Worm (Caenorhabditis elegans) whole organism, L3 larva: ENCODE results near the gene ndus-8.

ENCODE experiments used
- ZK546.5 ChIP-seq: sonication (generic microtip); optimal IDR thresholded peaks from 2 replicates; lab custom pipeline; 2017; ENCODE audit warnings: missing biosample characterization, missing genetic modification characterization
- aly-2 ChIP-seq: fragments of 150-350 bp; optimal IDR thresholded peaks from 2 replicates; lab custom pipeline; 2014; ENCODE audit warnings: missing biosample characterization, missing genetic modification characterization
- ama-1 ChIP-seq: fragments of 150-350 bp; optimal IDR thresholded peaks from 2 replicates; lab custom pipeline; 2018
- ceh-16 ChIP-seq: sonication (generic microtip); optimal IDR thresholded peaks from 2 replicates; lab custom pipeline; 2017; ENCODE audit warnings: missing biosample characterization, missing genetic modification characterization
- ceh-28 ChIP-seq: fragments of 150-350 bp; optimal IDR thresholded peaks from 2 replicates; lab custom pipeline; 2014; ENCODE audit warnings: missing biosample characterization, missing genetic modification reagents, missing genetic modification characterization
- ceh-9 ChIP-seq: sonication (generic microtip); optimal IDR thresholded peaks from 2 replicates; lab custom pipeline; 2018; ENCODE audit warnings: missing biosample characterization, missing genetic modification characterization
- daf-12 ChIP-seq: fragments of 150-350 bp; optimal IDR thresholded peaks from 2 replicates; lab custom pipeline; 2014; ENCODE audit warnings: missing biosample characterization, missing genetic modification reagents, missing genetic modification characterization
- egl-27 ChIP-seq: sonication (generic microtip); optimal IDR thresholded peaks from 4 replicates; lab custom pipeline; 2017; ENCODE audit warnings: missing biosample characterization, missing genetic modification reagents, missing genetic modification characterization
- egl-5 ChIP-seq: fragments of 150-350 bp; optimal IDR thresholded peaks from 2 replicates; lab custom pipeline; 2017; ENCODE audit warnings: missing biosample characterization, missing genetic modification reagents, missing genetic modification characterization, inconsistent platforms
- elt-2 ChIP-seq: sonication (generic microtip); optimal IDR thresholded peaks from 2 replicates; lab custom pipeline; 2016; ENCODE audit warnings: missing genetic modification reagents, mild to moderate bottlenecking, missing genetic modification characterization, missing compliant biosample characterization
- elt-3 ChIP-seq, 3 experiments: fragments of 150-350 bp in 1 of 3; sonication (generic microtip) in 2 of 3; optimal IDR thresholded peaks; 2 replicates in 2 of 3; 4 replicates in 1 of 3; lab custom pipeline; 2014 to 2017; ENCODE audit warnings: missing biosample characterization in 3 of 3, missing genetic modification characterization in 3 of 3
- eor-1 ChIP-seq, 2 experiments: fragments of 150-350 bp; optimal IDR thresholded peaks; 2 replicates each; lab custom pipeline; 2014 to 2018; ENCODE audit warnings: missing biosample characterization in 2 of 2, missing genetic modification characterization in 2 of 2
- fkh-10 ChIP-seq: sonication (generic microtip); optimal IDR thresholded peaks from 2 replicates; lab custom pipeline; 2017; ENCODE audit warnings: missing biosample characterization, missing genetic modification reagents, missing genetic modification characterization
- fkh-2 ChIP-seq: fragments of 150-350 bp; optimal IDR thresholded peaks from 2 replicates; lab custom pipeline; 2014; ENCODE audit warnings: missing biosample characterization, missing genetic modification reagents, missing genetic modification characterization
- fos-1 ChIP-seq: fragments of 150-350 bp; optimal IDR thresholded peaks from 2 replicates; lab custom pipeline; 2014; ENCODE audit warnings: missing biosample characterization, missing genetic modification characterization
- hmg-11 ChIP-seq: sonication (generic microtip); optimal IDR thresholded peaks from 2 replicates; lab custom pipeline; 2016; ENCODE audit warnings: missing genetic modification characterization, missing compliant biosample characterization
- jun-1 ChIP-seq: fragments of 150-350 bp; optimal IDR thresholded peaks from 2 replicates; lab custom pipeline; 2014; ENCODE audit warnings: missing biosample characterization, missing genetic modification reagents, missing genetic modification characterization
- lin-15B ChIP-seq: fragments of 150-350 bp; optimal IDR thresholded peaks from 2 replicates; lab custom pipeline; 2014; ENCODE audit warnings: missing biosample characterization, missing genetic modification characterization
- lin-39 ChIP-seq: fragments of 150-350 bp; optimal IDR thresholded peaks from 2 replicates; lab custom pipeline; 2018; ENCODE audit warnings: missing biosample characterization, missing genetic modification reagents, missing genetic modification characterization
- lsy-12 ChIP-seq: sonication (generic microtip); optimal IDR thresholded peaks from 2 replicates; lab custom pipeline; 2016; ENCODE audit warnings: mild to moderate bottlenecking, missing genetic modification characterization, missing compliant biosample characterization
- mdl-1 ChIP-seq: fragments of 150-350 bp; optimal IDR thresholded peaks from 2 replicates; lab custom pipeline; 2014; ENCODE audit warnings: missing biosample characterization, missing genetic modification characterization
- mml-1 ChIP-seq: fragments of 150-350 bp; sonication (generic microtip); optimal IDR thresholded peaks from 3 replicates; lab custom pipeline; 2014; ENCODE audit warnings: missing biosample characterization, missing genetic modification characterization
- nfya-1 ChIP-seq: sonication (generic microtip); optimal IDR thresholded peaks from 2 replicates; lab custom pipeline; 2017; ENCODE audit warnings: missing genetic modification characterization, mild to moderate bottlenecking, missing compliant biosample characterization, antibody characterized with exemption, moderate library complexity; ENCODE audit not compliant: insufficient read depth
- nhr-11 ChIP-seq: fragments of 150-350 bp; optimal IDR thresholded peaks from 2 replicates; lab custom pipeline; 2014; ENCODE audit warnings: missing biosample characterization, missing genetic modification characterization
- nhr-12 ChIP-seq: fragments of 150-350 bp; optimal IDR thresholded peaks from 2 replicates; lab custom pipeline; 2014; ENCODE audit warnings: missing biosample characterization, missing genetic modification characterization
- nhr-23 ChIP-seq: fragments of 150-350 bp; optimal IDR thresholded peaks from 2 replicates; lab custom pipeline; 2014; ENCODE audit warnings: missing biosample characterization, missing genetic modification reagents, missing genetic modification characterization
- nhr-237 ChIP-seq: fragments of 150-350 bp; optimal IDR thresholded peaks from 2 replicates; lab custom pipeline; 2014; ENCODE audit warnings: missing biosample characterization, missing genetic modification characterization
- nhr-25 ChIP-seq: sonication (generic microtip); optimal IDR thresholded peaks from 2 replicates; lab custom pipeline; 2017; ENCODE audit warnings: missing biosample characterization, missing genetic modification characterization
- nhr-28 ChIP-seq: fragments of 150-350 bp; optimal IDR thresholded peaks from 2 replicates; lab custom pipeline; 2014; ENCODE audit warnings: missing biosample characterization, missing genetic modification characterization
- nhr-43 ChIP-seq: sonication (generic microtip); optimal IDR thresholded peaks from 2 replicates; lab custom pipeline; 2016; ENCODE audit warnings: mild to moderate bottlenecking, missing genetic modification characterization, missing compliant biosample characterization; ENCODE audit not compliant: poor library complexity, severe bottlenecking
- nhr-67 ChIP-seq: fragments of 150-350 bp; optimal IDR thresholded peaks from 2 replicates; lab custom pipeline; 2014; ENCODE audit warnings: missing biosample characterization, missing genetic modification characterization
- nhr-76 ChIP-seq: fragments of 150-350 bp; sonication (generic microtip); optimal IDR thresholded peaks from 5 replicates; lab custom pipeline; 2014; ENCODE audit warnings: missing biosample characterization, missing genetic modification characterization
- nhr-77 ChIP-seq: fragments of 150-350 bp; optimal IDR thresholded peaks from 2 replicates; lab custom pipeline; 2014; ENCODE audit warnings: missing biosample characterization, missing genetic modification characterization
- pha-4 ChIP-seq: fragments of 150-350 bp; optimal IDR thresholded peaks from 2 replicates; lab custom pipeline; 2014; ENCODE audit warnings: missing biosample characterization, missing genetic modification reagents, missing genetic modification characterization
- pqm-1 ChIP-seq: fragments of 150-350 bp; optimal IDR thresholded peaks from 2 replicates; lab custom pipeline; 2017; ENCODE audit warnings: missing biosample characterization, missing genetic modification characterization, inconsistent platforms
- sea-2 ChIP-seq: fragments of 150-350 bp; sonication (generic microtip); optimal IDR thresholded peaks from 4 replicates; lab custom pipeline; 2014; ENCODE audit warnings: missing biosample characterization, missing genetic modification reagents, missing genetic modification characterization
- skn-1 ChIP-seq: fragments of 150-350 bp; optimal IDR thresholded peaks from 2 replicates; lab custom pipeline; 2014; ENCODE audit warnings: missing biosample characterization, missing genetic modification characterization
- snpc-4 ChIP-seq: fragments of 150-350 bp; optimal IDR thresholded peaks from 2 replicates; lab custom pipeline; 2014; ENCODE audit warnings: missing biosample characterization, missing genetic modification characterization
- tbx-2 ChIP-seq: sonication (generic microtip); optimal IDR thresholded peaks from 2 replicates; lab custom pipeline; 2016; ENCODE audit warnings: mild to moderate bottlenecking, missing genetic modification characterization, missing compliant biosample characterization
- unc-39 ChIP-seq: sonication (generic microtip); optimal IDR thresholded peaks from 4 replicates; lab custom pipeline; 2017; ENCODE audit warnings: missing biosample characterization, missing genetic modification characterization
- unc-62 ChIP-seq: fragments of 150-350 bp; sonication (generic microtip); optimal IDR thresholded peaks from 4 replicates; lab custom pipeline; 2014; ENCODE audit warnings: missing biosample characterization, missing genetic modification reagents, missing genetic modification characterization
- zag-1 ChIP-seq: fragments of 150-350 bp; optimal IDR thresholded peaks from 2 replicates; lab custom pipeline; 2014; ENCODE audit warnings: missing biosample characterization, missing genetic modification characterization
- ztf-11 ChIP-seq: fragments of 150-350 bp; optimal IDR thresholded peaks from 2 replicates; lab custom pipeline; 2014; ENCODE audit warnings: missing biosample characterization, missing genetic modification characterization
- ztf-4 ChIP-seq: fragments of 150-350 bp; optimal IDR thresholded peaks from 2 replicates; lab custom pipeline; 2014; ENCODE audit warnings: missing biosample characterization, missing genetic modification characterization

The ndus-8 gene

DNA sequence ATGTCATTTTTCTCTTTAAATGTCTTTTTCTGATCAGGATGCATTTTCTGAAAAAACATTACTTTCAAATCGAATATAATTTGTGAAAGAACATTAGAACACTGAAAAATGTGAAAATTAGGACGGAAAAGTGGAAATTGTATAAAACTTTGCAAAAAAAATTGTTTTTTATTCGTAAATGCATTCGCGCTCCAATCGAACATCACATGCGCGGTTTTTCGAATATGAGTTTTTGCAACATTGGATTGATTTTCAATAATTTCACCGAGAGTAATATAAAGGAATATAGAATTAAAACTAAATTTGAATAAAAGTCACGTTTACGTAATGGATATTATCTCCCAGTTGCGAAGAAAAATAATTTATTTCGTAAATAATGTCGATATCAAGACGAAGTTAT, 43.2 kb upstream of the ndus-8 start, which contains the start of the genes spot-1 and B0361.11 (continued):
- TF ChIP-seq nhr-67 (no peak), mdl-1 (tag; lab: Kevin White, UChicago) (no peak), nfya-1 (tag; lab: Kevin White, UChicago) (peak; percentile 64), unc-62 (GFP tag; lab: Kevin White, UChicago) (no peak), fos-1 (tag; lab: Kevin White, UChicago) (no peak), nhr-237 (tag; lab: Kevin White, UChicago) (no peak), pqm-1 (no peak), fkh-2 (no peak), elt-2 (tag; lab: Kevin White, UChicago) (peak; percentile 15), nhr-12 (no peak), fkh-10 (GFP tag; lab: Kevin White, UChicago) (no peak), zag-1 (no peak), skn-1 (tag; lab: Kevin White, UChicago) (peak; percentile 54), nhr-11 (no peak), ceh-28 (peak; percentile 19), nhr-23 (tag; lab: Kevin White, UChicago) (peak; percentile 79), daf-12 (tag; lab: Kevin White, UChicago) (no peak), snpc-4 (tag; lab: Kevin White, UChicago) (peak; percentile 60), sea-2 (GFP tag; lab: Kevin White, UChicago) (no peak)
- TF ChIP-seq, all 47 proteins: peak for 13

- TF ChIP-seq daf-12 (tag; lab: Kevin White, UChicago): no peak
- no peak for TF ChIP-seq ama-1
- TF ChIP-seq fos-1 (tag; lab: Kevin White, UChicago): no peak
Observed at ce11 chrIII:7275296-7275695, 41.3 kb upstream of the ndus-8 start, which contains the start of gene psd-1. psd-1 (minus strand) TSS chrIII:7275396.

ce11 chrIII:7273718-7274117, 39.7 kb upstream of the ndus-8 start:
- TF ChIP-seq mdl-1 (tag; lab: Kevin White, UChicago) (no peak), egl-5 (tag; lab: Kevin White, UChicago) (no peak), snpc-4 (tag; lab: Kevin White, UChicago) (no peak), nhr-25 (tag; lab: Kevin White, UChicago) (peak; percentile 31), sea-2 (GFP tag; lab: Kevin White, UChicago) (no peak), nhr-23 (tag; lab: Kevin White, UChicago) (peak; percentile 33), ama-1 (no peak), zag-1 (no peak), daf-12 (tag; lab: Kevin White, UChicago) (no peak), tbx-2 (no peak), jun-1 (tag; lab: Kevin White, UChicago) (no peak), elt-3 (tag; optimal IDR thresholded peaks at IDR 0.05; lab: Kevin White, UChicago) (no peak), mml-1 (no peak), nhr-43 (peak; percentile 29), fos-1 (tag; lab: Kevin White, UChicago) (no peak), eor-1 (tag; optimal IDR thresholded peaks at IDR 0.05; lab: Kevin White, UChicago) (no peak), egl-27 (tag; lab: Kevin White, UChicago) (no peak), lin-39 (tag; lab: Kevin White, UChicago) (no peak), ZK546.5 (tag; lab: Kevin White, UChicago) (no peak), nfya-1 (tag; lab: Kevin White, UChicago) (no peak), fkh-10 (GFP tag; lab: Kevin White, UChicago) (no peak), unc-62 (GFP tag; lab: Kevin White, UChicago) (no peak)

- no peak for TF ChIP-seq nhr-237 (tag; lab: Kevin White, UChicago)
- no peak for TF ChIP-seq ztf-11 (tag; lab: Kevin White, UChicago)
- peak; percentile 57 for TF ChIP-seq elt-2 (tag; lab: Kevin White, UChicago)
- TF ChIP-seq nhr-28 (tag; lab: Kevin White, UChicago): no peak
- TF ChIP-seq egl-5 (tag; lab: Kevin White, UChicago): no peak
- TF ChIP-seq ama-1: peak; percentile 22
- no peak for TF ChIP-seq fos-1 (tag; lab: Kevin White, UChicago)
- peak; percentile 14 to 71 (median 37) for TF ChIP-seq elt-3 (tag; optimal IDR thresholded peaks at IDR 0.05; lab: Kevin White, UChicago)
- no peak for TF ChIP-seq nhr-76
- no peak for TF ChIP-seq fkh-10 (GFP tag; lab: Kevin White, UChicago)
- TF ChIP-seq pha-4: peak; percentile 47
- no peak for TF ChIP-seq snpc-4 (tag; lab: Kevin White, UChicago)
- no peak for TF ChIP-seq lin-15B (tag; lab: Kevin White, UChicago)
- TF ChIP-seq pqm-1: peak; percentile 29
- TF ChIP-seq nhr-25 (tag; lab: Kevin White, UChicago): peak; percentile 21
- TF ChIP-seq hmg-11 (tag; lab: Kevin White, UChicago): no peak
- TF ChIP-seq nhr-77 (tag; lab: Kevin White, UChicago): no peak
- no peak for TF ChIP-seq aly-2
- peak; percentile 46 for TF ChIP-seq lsy-12 (tag; lab: Kevin White, UChicago)
- no peak for TF ChIP-seq jun-1 (tag; lab: Kevin White, UChicago)
- TF ChIP-seq zag-1: no peak
- peak; percentile 81 for TF ChIP-seq nhr-23 (tag; lab: Kevin White, UChicago)
- TF ChIP-seq ztf-4 (tag; lab: Kevin White, UChicago): no peak
- no peak for TF ChIP-seq daf-12 (tag; lab: Kevin White, UChicago)
- no peak for TF ChIP-seq ZK546.5 (tag; lab: Kevin White, UChicago)
- TF ChIP-seq nhr-11: no peak
- no peak for TF ChIP-seq unc-39
- TF ChIP-seq ceh-16 (tag; lab: Kevin White, UChicago): no peak
- no peak for TF ChIP-seq ceh-9 (tag; lab: Kevin White, UChicago)
- TF ChIP-seq sea-2 (GFP tag; lab: Kevin White, UChicago): no peak
- TF ChIP-seq fkh-2: no peak
Observed at ce11 chrIII:7272828-7273227, 38.8 kb upstream of the ndus-8 start.
